Fruit fly (Drosophila melanogaster) whole organism, embryonic: ENCODE results near the gene CG14362.

Source experiments
- B-H1 ChIP-seq: fragments of 200-800 bp; sonication (Bioruptor generic); IDR thresholded peaks from 3 replicates; pipeline ENCODE4 v1.3.6; 2022; ENCODE audit warnings: missing biosample characterization, missing genetic modification characterization
- Bdp1 ChIP-seq: fragments of 200-800 bp; sonication (Bioruptor generic); optimal IDR thresholded peaks from 3 replicates; lab custom pipeline; 2016; ENCODE audit warnings: missing biosample characterization, missing genetic modification characterization
- CG11560 ChIP-seq: fragments of 200-800 bp; sonication (Bioruptor generic); IDR thresholded peaks from 3 replicates; pipeline ENCODE4 v1.3.6; 2022; ENCODE audit warnings: missing biosample characterization, missing genetic modification characterization
- CG12071 ChIP-seq: fragments of 200-800 bp; sonication (Bioruptor generic); optimal IDR thresholded peaks from 3 replicates; lab custom pipeline; 2018; ENCODE audit warnings: missing biosample characterization, mild to moderate bottlenecking, missing genetic modification characterization
- CG13123 ChIP-seq: fragments of 200-800 bp; sonication (Bioruptor generic); optimal IDR thresholded peaks from 2 replicates; lab custom pipeline; 2016; ENCODE audit warnings: missing biosample characterization, missing genetic modification characterization
- CG13296 ChIP-seq: fragments of 200-800 bp; sonication (Bioruptor generic); optimal IDR thresholded peaks from 3 replicates; lab custom pipeline; 2018; ENCODE audit warnings: missing biosample characterization, mild to moderate bottlenecking, missing genetic modification characterization
- CG14014 ChIP-seq: fragments of 200-800 bp; sonication (Bioruptor generic); IDR thresholded peaks from 2 replicates; pipeline ENCODE4 v1.3.6; 2022; ENCODE audit warnings: missing biosample characterization, missing genetic modification characterization
- CG1529 ChIP-seq: fragments of 200-800 bp; sonication (Bioruptor generic); optimal IDR thresholded peaks from 3 replicates; lab custom pipeline; 2018; ENCODE audit warnings: missing biosample characterization, missing genetic modification characterization
- CG1603 ChIP-seq: fragments of 200-800 bp; sonication (Bioruptor generic); optimal IDR thresholded peaks from 2 replicates; lab custom pipeline; 2019; ENCODE audit warnings: missing biosample characterization, mild to moderate bottlenecking, missing genetic modification characterization, moderate library complexity
- CG16813 ChIP-seq: fragments of 200-800 bp; sonication (Bioruptor generic); IDR thresholded peaks from 3 replicates; pipeline ENCODE4 v1.3.6; 2022; ENCODE audit warnings: missing biosample characterization, missing genetic modification characterization; ENCODE audit not compliant: partially characterized antibody
- CG18011 ChIP-seq: fragments of 200-800 bp; sonication (Bioruptor generic); optimal IDR thresholded peaks from 2 replicates; lab custom pipeline; 2017; ENCODE audit warnings: missing biosample characterization, missing genetic modification characterization, mild to moderate bottlenecking, moderate library complexity, missing genotype
- CG18476 ChIP-seq: fragments of 200-800 bp; sonication (Bioruptor generic); optimal IDR thresholded peaks from 2 replicates; lab custom pipeline; 2016; ENCODE audit warnings: missing biosample characterization, mild to moderate bottlenecking, missing genetic modification characterization
- CG2712 ChIP-seq: fragments of 200-800 bp; optimal IDR thresholded peaks from 3 replicates; lab custom pipeline; 2019; ENCODE audit warnings: missing biosample characterization, mild to moderate bottlenecking, missing genetic modification characterization, moderate library complexity
- CG31365 ChIP-seq: fragments of 200-800 bp; sonication (Bioruptor generic); optimal IDR thresholded peaks from 2 replicates; lab custom pipeline; 2018; ENCODE audit warnings: missing biosample characterization, mild to moderate bottlenecking, missing genetic modification characterization
- CG34422 ChIP-seq: fragments of 200-800 bp; sonication (Bioruptor generic); IDR thresholded peaks from 3 replicates; pipeline ENCODE4 v1.3.6; 2022; ENCODE audit warnings: missing biosample characterization, missing genetic modification characterization
- CG3838 ChIP-seq: fragments of 200-800 bp; sonication (Bioruptor generic); optimal IDR thresholded peaks from 3 replicates; lab custom pipeline; 2016; ENCODE audit warnings: missing biosample characterization, missing genetic modification characterization
- CG4404 ChIP-seq: fragments of 200-800 bp; sonication (Bioruptor generic); IDR thresholded peaks from 2 replicates; pipeline ENCODE4 v1.3.6; 2022; ENCODE audit warnings: missing biosample characterization, missing genetic modification characterization
- CG4424 ChIP-seq: fragments of 200-800 bp; sonication (Bioruptor generic); optimal IDR thresholded peaks from 3 replicates; lab custom pipeline; 2016; ENCODE audit warnings: missing biosample characterization, missing genetic modification characterization
- CG4617 ChIP-seq: fragments of 200-800 bp; sonication (Bioruptor generic); optimal IDR thresholded peaks from 3 replicates; lab custom pipeline; 2016; ENCODE audit warnings: missing biosample characterization, missing genetic modification characterization, borderline replicate concordance
- CG4730 ChIP-seq: fragments of 200-800 bp; sonication (Bioruptor generic); IDR thresholded peaks from 2 replicates; pipeline ENCODE4 v1.3.6; 2022; ENCODE audit warnings: missing biosample characterization, missing genetic modification characterization
- CG6272 ChIP-seq: fragments of 200-800 bp; sonication (Bioruptor generic); IDR thresholded peaks from 2 replicates; pipeline ENCODE4 v1.3.6; 2022; ENCODE audit warnings: missing biosample characterization, missing genetic modification characterization
- CG7839 ChIP-seq: fragments of 200-800 bp; sonication (Bioruptor generic); optimal IDR thresholded peaks from 3 replicates; lab custom pipeline; 2018; ENCODE audit warnings: missing biosample characterization, mild to moderate bottlenecking, missing genetic modification characterization, moderate library complexity
- CG9215 ChIP-seq: fragments of 200-800 bp; sonication (Bioruptor generic); IDR thresholded peaks from 2 replicates; pipeline ENCODE4 v1.3.6; 2022; ENCODE audit warnings: missing biosample characterization, missing genetic modification characterization
- CHES-1-like ChIP-seq: fragments of 200-800 bp; sonication (Bioruptor generic); optimal IDR thresholded peaks from 2 replicates; lab custom pipeline; 2016; ENCODE audit warnings: missing biosample characterization, missing genetic modification characterization
- D19B ChIP-seq: fragments of 200-800 bp; sonication (Bioruptor generic); optimal IDR thresholded peaks from 2 replicates; lab custom pipeline; 2017; ENCODE audit warnings: missing biosample characterization, mild to moderate bottlenecking, missing genetic modification characterization
- HmgZ ChIP-seq: fragments of 200-800 bp; sonication (Bioruptor generic); optimal IDR thresholded peaks from 2 replicates; lab custom pipeline; 2018; ENCODE audit warnings: missing biosample characterization, mild to moderate bottlenecking, missing genetic modification characterization
- Lhr ChIP-seq: fragments of 200-800 bp; sonication (Bioruptor generic); optimal IDR thresholded peaks from 3 replicates; lab custom pipeline; 2017; ENCODE audit warnings: mild to moderate bottlenecking, missing biosample characterization, missing genetic modification reagents, missing genetic modification characterization
- NK7.1 ChIP-seq: fragments of 200-800 bp; sonication (Bioruptor generic); optimal IDR thresholded peaks from 3 replicates; lab custom pipeline; 2016; ENCODE audit warnings: missing biosample characterization, missing genetic modification characterization
- Oaz ChIP-seq: fragments of 200-800 bp; sonication (Bioruptor generic); IDR thresholded peaks from 2 replicates; pipeline ENCODE4 v1.3.6; 2022; ENCODE audit warnings: missing biosample characterization, missing genetic modification characterization
- Oli ChIP-seq: fragments of 200-800 bp; sonication (Bioruptor generic); optimal IDR thresholded peaks from 2 replicates; lab custom pipeline; 2018; ENCODE audit warnings: missing biosample characterization, mild to moderate bottlenecking, missing genetic modification characterization, moderate library complexity
- Opbp ChIP-seq: fragments of 200-800 bp; sonication (Bioruptor generic); IDR thresholded peaks from 3 replicates; pipeline ENCODE4 v1.3.6; 2022; ENCODE audit warnings: missing biosample characterization, missing genetic modification characterization; ENCODE audit not compliant: partially characterized antibody
- al ChIP-seq: fragments of 200-800 bp; sonication (Bioruptor generic); IDR thresholded peaks from 2 replicates; pipeline ENCODE4 v1.3.6; 2022; ENCODE audit warnings: missing biosample characterization, missing genetic modification characterization
- ash1 ChIP-seq: fragments of 200-800 bp; sonication (Bioruptor generic); optimal IDR thresholded peaks from 2 replicates; lab custom pipeline; 2018; ENCODE audit warnings: missing biosample characterization, mild to moderate bottlenecking, missing genetic modification characterization
- cato ChIP-seq: fragments of 200-800 bp; sonication (Bioruptor generic); optimal IDR thresholded peaks from 2 replicates; lab custom pipeline; 2016; ENCODE audit warnings: missing biosample characterization, missing genetic modification characterization, borderline replicate concordance
- cg ChIP-seq: fragments of 200-800 bp; sonication (Bioruptor generic); optimal IDR thresholded peaks from 3 replicates; lab custom pipeline; 2019; ENCODE audit warnings: missing biosample characterization, mild to moderate bottlenecking, missing genetic modification characterization, moderate library complexity
- chinmo ChIP-seq: fragments of 200-800 bp; sonication (Bioruptor generic); IDR thresholded peaks from 4 replicates; pipeline ENCODE4 v1.3.6; 2022; ENCODE audit warnings: missing biosample characterization, missing genetic modification characterization; ENCODE audit not compliant: partially characterized antibody
- da ChIP-seq: fragments of 200-800 bp; sonication (Bioruptor generic); optimal IDR thresholded peaks from 2 replicates; lab custom pipeline; 2016; ENCODE audit warnings: missing biosample characterization, missing genetic modification characterization
- danr ChIP-seq: fragments of 200-800 bp; sonication (Bioruptor generic); IDR thresholded peaks from 2 replicates; pipeline ENCODE4 v1.3.6; 2022; ENCODE audit warnings: missing biosample characterization, missing genetic modification characterization
- fru ChIP-seq: fragments of >200 bp; optimal IDR thresholded peaks from 2 replicates; lab custom pipeline; 2017
- gce ChIP-seq: fragments of 200-800 bp; sonication (Bioruptor generic); IDR thresholded peaks from 3 replicates; pipeline ENCODE4 v1.3.6; 2022; ENCODE audit warnings: missing biosample characterization, missing genetic modification characterization
- hth ChIP-seq: fragments of >200 bp; optimal IDR thresholded peaks from 2 replicates; lab custom pipeline; 2017; ENCODE audit warnings: inconsistent platforms
- kay ChIP-seq: fragments of 200-800 bp; sonication (Bioruptor generic); optimal IDR thresholded peaks from 2 replicates; lab custom pipeline; 2016; ENCODE audit warnings: missing biosample characterization, missing genetic modification characterization
- lmd ChIP-seq: fragments of 200-800 bp; sonication (Bioruptor generic); IDR thresholded peaks from 2 replicates; pipeline ENCODE4 v1.3.6; 2022; ENCODE audit warnings: missing biosample characterization, missing genetic modification characterization
- org-1 ChIP-seq: fragments of 200-800 bp; sonication (Bioruptor generic); optimal IDR thresholded peaks from 2 replicates; lab custom pipeline; 2017; ENCODE audit warnings: missing biosample characterization, missing genetic modification characterization
- otp ChIP-seq: fragments of 200-800 bp; sonication (Bioruptor generic); IDR thresholded peaks from 3 replicates; pipeline ENCODE4, ENCODE4 v1.3.6; 2022; ENCODE audit warnings: missing biosample characterization, missing genetic modification characterization
- pum ChIP-seq: fragments of 200-800 bp; sonication (Bioruptor generic); optimal IDR thresholded peaks from 2 replicates; lab custom pipeline; 2016; ENCODE audit warnings: missing biosample characterization, missing genetic modification characterization
- sd ChIP-seq: fragments of 200-800 bp; sonication (Bioruptor generic); optimal IDR thresholded peaks from 3 replicates; lab custom pipeline; 2018; ENCODE audit warnings: missing biosample characterization, mild to moderate bottlenecking, missing genetic modification characterization, moderate library complexity
- seq ChIP-seq: fragments of 200-800 bp; sonication (Bioruptor generic); IDR thresholded peaks from 2 replicates; pipeline ENCODE4 v1.3.6; 2022; ENCODE audit warnings: missing biosample characterization, missing genetic modification characterization
- sima ChIP-seq: fragments of 200-800 bp; sonication (Bioruptor generic); optimal IDR thresholded peaks from 2 replicates; lab custom pipeline; 2016; ENCODE audit warnings: missing biosample characterization, missing genetic modification characterization
- ttk ChIP-seq: fragments of 200-800 bp; sonication (Bioruptor generic); IDR thresholded peaks from 2 replicates; pipeline ENCODE4 v2.1.2; 2022; ENCODE audit warnings: missing biosample characterization, missing genetic modification characterization
- vfl ChIP-seq: fragments of 200-800 bp; sonication (Bioruptor generic); optimal IDR thresholded peaks from 2 replicates; lab custom pipeline; 2016; ENCODE audit warnings: missing biosample characterization, missing genetic modification characterization
- yki ChIP-seq: fragments of >200 bp; optimal IDR thresholded peaks from 3 replicates; lab custom pipeline; 2018
- zen ChIP-seq: fragments of 200-800 bp; sonication (Bioruptor generic); optimal IDR thresholded peaks from 3 replicates; lab custom pipeline; 2018; ENCODE audit warnings: missing biosample characterization, mild to moderate bottlenecking, missing genetic modification characterization, moderate library complexity

Gene CG14362

DNA sequence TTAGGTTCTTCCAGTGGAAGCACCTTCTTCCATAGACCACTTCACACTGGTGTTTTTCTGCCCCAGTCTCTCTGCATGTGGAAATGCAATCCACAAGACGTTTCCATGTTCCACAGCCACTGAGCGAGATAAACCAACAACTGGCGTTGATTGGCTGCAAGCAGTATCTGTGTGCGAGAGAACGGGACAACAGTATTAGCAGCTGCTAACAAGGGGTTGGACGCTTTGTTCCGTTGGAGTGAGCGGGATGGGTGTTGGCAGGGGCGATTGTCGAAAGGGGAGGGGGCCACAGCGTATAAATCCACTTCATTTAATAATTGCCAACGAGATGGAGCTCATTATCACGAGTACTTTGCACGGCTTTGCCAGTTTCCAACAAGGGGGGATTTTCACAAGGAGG lies 21.9 kb upstream of the CG14362 start (continued):
- TF ChIP-seq HmgZ (no peak), CG2712 (tag; lab: Kevin White, UChicago) (no peak), cg (peak; percentile 58), D19B (no peak), ttk (peak; percentile 42; the same call in 1 of the 2 replicates), CG4424 (GFP tag; lab: Kevin White, UChicago) (no peak), zen (tag; lab: Kevin White, UChicago) (peak; percentile 33), vfl (GFP tag; lab: Kevin White, UChicago) (no peak), CG9215 (no peak), gce (GFP tag; lab: Robert Waterston, UW) (peak; percentile 7; the same call in 1 of the 3 replicates), CG13296 (GFP tag; lab: Kevin White, UChicago) (no peak), CG31365 (tag; lab: Kevin White, UChicago) (no peak), sd (tag; lab: Kevin White, UChicago) (no peak), seq (GFP tag; lab: Robert Waterston, UW) (peak; percentile 81), CG18476 (GFP tag; lab: Kevin White, UChicago) (no peak), Bdp1 (GFP tag; lab: Kevin White, UChicago) (no peak), otp (GFP tag; lab: Robert Waterston, UW) (peak; percentile 43; the same call in 1 of the 3 replicates), CG3838 (no peak), fru (lab: Kevin White, UChicago) (no peak), Oaz (GFP tag; lab: Robert Waterston, UW) (no peak), Oli (tag; lab: Kevin White, UChicago) (no peak), CG16813 (GFP tag; lab: Robert Waterston, UW) (no peak; the same call in 2 of the 3 replicates), al (GFP tag; lab: Robert Waterston, UW) (no peak), pum (no peak), NK7.1 (GFP tag; lab: Kevin White, UChicago) (no peak), hth (lab: Kevin White, UChicago) (no peak), CG1603 (no peak), CG4404 (no peak), lmd (GFP tag; lab: Robert Waterston, UW) (no peak), yki (no peak), cato (GFP tag; lab: Kevin White, UChicago) (no peak), CG4617 (no peak), danr (GFP tag; lab: Robert Waterston, UW) (no peak), CG12071 (no peak), da (GFP tag; lab: Kevin White, UChicago) (no peak), CG1529 (no peak), CG4730 (no peak), CG18011 (GFP tag; lab: Kevin White, UChicago) (no peak), ash1 (GFP tag; lab: Kevin White, UChicago) (peak; percentile 62), CG7839 (tag; lab: Kevin White, UChicago) (no peak), chinmo (GFP tag; lab: Robert Waterston, UW) (0 out of 4 replicates have a peak, but pooled peaks have one; percentile 80), Opbp (0 out of 3 replicates have a peak, but pooled peaks have one; percentile 55), kay (GFP tag; lab: Kevin White, UChicago) (no peak), Lhr (GFP tag; lab: Kevin White, UChicago) (no peak), CG34422 (no peak), sima (GFP tag; lab: Kevin White, UChicago) (no peak), CG14014 (GFP tag; lab: Robert Waterston, UW) (no peak), CHES-1-like (GFP tag; lab: Kevin White, UChicago) (no peak), CG6272 (GFP tag; lab: Robert Waterston, UW) (no peak), CG11560 (tag; lab: Robert Waterston, UW) (no peak), B-H1 (GFP tag; lab: Robert Waterston, UW) (no peak), org-1 (GFP tag; lab: Kevin White, UChicago) (no peak), CG13123 (GFP tag; lab: Kevin White, UChicago) (no peak)
